Worm (Caenorhabditis elegans): ENCODE results near the gene ceh-81.

ce11 chrII:1694530-1694929 lies 35.7 kb upstream of the ceh-81 start, which contains the start of gene fbxc-26:
- TF ChIP-seq aly-2 (tag; optimal IDR thresholded peaks at IDR 0.05) (no peak), sptf-1 (tag; optimal IDR thresholded peaks at IDR 0.05) (no peak), snpc-4 (tag; optimal IDR thresholded peaks at IDR 0.05) (no peak), unc-86 (tag; optimal IDR thresholded peaks at IDR 0.05) (no peak), ceh-63 (GFP tag; optimal IDR thresholded peaks at IDR 0.05) (no peak), egl-27 (tag; optimal IDR thresholded peaks at IDR 0.05) (no peak), elt-3 (tag; optimal IDR thresholded peaks at IDR 0.05) (no peak)

Measured in whole organism, L1 larva.